Fruit fly (Drosophila melanogaster) whole organism, adult: ENCODE measurements around the gene gny.

Experiments used
- CG11617 ChIP-seq: fragments of 200-800 bp; sonication (Bioruptor generic); optimal IDR thresholded peaks from 2 replicates; lab custom pipeline; 2017; ENCODE audit warnings: mild to moderate bottlenecking, missing biosample characterization, missing genetic modification reagents, missing genetic modification characterization
- CG14711 ChIP-seq: fragments of 200-800 bp; sonication (Bioruptor generic); optimal IDR thresholded peaks from 2 replicates; lab custom pipeline; 2018; ENCODE audit warnings: missing biosample characterization, mild to moderate bottlenecking, missing genetic modification characterization, moderate library complexity
- CG1620 ChIP-seq: fragments of 200-800 bp; sonication (Bioruptor generic); optimal IDR thresholded peaks from 2 replicates; lab custom pipeline; 2016; ENCODE audit warnings: missing biosample characterization, missing genetic modification characterization
- CG7045 ChIP-seq: fragments of 200-800 bp; sonication (Bioruptor generic); optimal IDR thresholded peaks from 2 replicates; lab custom pipeline; 2017; ENCODE audit warnings: missing biosample characterization, mild to moderate bottlenecking, missing genetic modification characterization
- CG7101 ChIP-seq: fragments of 200-800 bp; sonication (Bioruptor generic); optimal IDR thresholded peaks from 2 replicates; lab custom pipeline; 2018; ENCODE audit warnings: missing biosample characterization, mild to moderate bottlenecking, missing genetic modification characterization, moderate library complexity
- Hr96 ChIP-seq: fragments of 200-800 bp; sonication (Bioruptor generic); optimal IDR thresholded peaks from 2 replicates; lab custom pipeline; 2016; ENCODE audit warnings: missing biosample characterization, missing genetic modification characterization
- Mnt ChIP-seq: fragments of 200-800 bp; sonication (Bioruptor generic); optimal IDR thresholded peaks from 2 replicates; lab custom pipeline; 2016; ENCODE audit warnings: missing biosample characterization, mild to moderate bottlenecking, missing genetic modification characterization
- kay ChIP-seq: fragments of 200-800 bp; sonication (Bioruptor generic); peaks from one replicate; lab custom pipeline; 2016; ENCODE audit warnings: missing biosample characterization, missing genetic modification characterization, borderline replicate concordance
- tj ChIP-seq: fragments of 200-800 bp; sonication (Bioruptor generic); optimal IDR thresholded peaks from 3 replicates; lab custom pipeline; 2017; ENCODE audit warnings: missing biosample characterization, mild to moderate bottlenecking, missing genetic modification characterization, moderate library complexity

dm6 chr2L:10379865-10380264 lies at the start of gene gny:
- TF ChIP-seq Hr96 (GFP tag; lab: Kevin White, UChicago) (no peak), CG7101 (tag; lab: Kevin White, UChicago) (no peak), CG1620 (no peak), tj (GFP tag; lab: Kevin White, UChicago) (no peak), kay (GFP tag; lab: Kevin White, UChicago) (no peak), CG7045 (GFP tag; lab: Kevin White, UChicago) (no peak), Mnt (GFP tag; lab: Kevin White, UChicago) (no peak), CG11617 (GFP tag; lab: Kevin White, UChicago) (no peak), CG14711 (no peak)
